Fruit fly (Drosophila melanogaster) Kc167 (cell line): Measurements from ENCODE around the gene CG33679.

Experiments
- Myc ChIP-seq: fragments of >200 bp; optimal IDR thresholded peaks from 2 replicates; lab custom pipeline; 2017; ENCODE audit warnings: missing external identifiers
- h ChIP-seq: fragments of >200 bp; optimal IDR thresholded peaks from 3 replicates; lab custom pipeline; 2018; ENCODE audit warnings: missing external identifiers
- ttk ChIP-seq: sonication (Bioruptor generic); optimal IDR thresholded peaks from 2 replicates; lab custom pipeline; 2017; ENCODE audit warnings: missing external identifiers

DNA sequence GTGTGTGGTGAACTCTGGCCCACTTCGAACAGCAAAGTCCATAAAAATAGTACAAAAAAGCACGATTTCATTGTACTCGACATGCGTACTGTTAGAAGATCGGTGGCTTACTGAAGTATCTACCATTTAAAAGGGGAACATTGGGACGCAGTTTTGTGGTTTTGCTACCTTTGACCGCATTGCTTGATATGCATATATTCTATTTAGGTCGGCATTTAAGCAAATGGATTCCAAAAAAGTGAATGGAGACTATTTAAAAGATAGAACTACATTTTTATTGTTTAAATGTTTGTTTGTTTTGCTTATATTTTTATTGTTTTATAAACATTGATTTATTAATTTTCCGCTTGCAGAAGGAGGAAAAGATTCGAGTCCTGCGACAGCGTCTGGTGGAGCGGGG, 26.5 kb upstream of the CG33679 start, which contains the start of gene CG31832:
- no peak for TF ChIP-seq Myc (lab: Kevin White, UChicago)
- no peak for TF ChIP-seq ttk (lab: Kevin White, UChicago)
- no peak for TF ChIP-seq h (lab: Kevin White, UChicago)
